Fruit fly (Drosophila melanogaster) whole organism, adult: ENCODE results near the gene CG31872.

Experiments used
- CG11617 ChIP-seq: fragments of 200-800 bp; sonication (Bioruptor generic); optimal IDR thresholded peaks from 2 replicates; lab custom pipeline; 2017; ENCODE audit warnings: mild to moderate bottlenecking, missing biosample characterization, missing genetic modification reagents, missing genetic modification characterization
- CG14711 ChIP-seq: fragments of 200-800 bp; sonication (Bioruptor generic); optimal IDR thresholded peaks from 2 replicates; lab custom pipeline; 2018; ENCODE audit warnings: missing biosample characterization, mild to moderate bottlenecking, missing genetic modification characterization, moderate library complexity
- CG33017 ChIP-seq: fragments of 200-800 bp; sonication (Bioruptor generic); optimal IDR thresholded peaks from 2 replicates; lab custom pipeline; 2018; ENCODE audit warnings: missing biosample characterization, mild to moderate bottlenecking, missing genetic modification characterization, moderate library complexity
- CG7045 ChIP-seq: fragments of 200-800 bp; sonication (Bioruptor generic); optimal IDR thresholded peaks from 2 replicates; lab custom pipeline; 2017; ENCODE audit warnings: missing biosample characterization, mild to moderate bottlenecking, missing genetic modification characterization
- CG7101 ChIP-seq: fragments of 200-800 bp; sonication (Bioruptor generic); optimal IDR thresholded peaks from 2 replicates; lab custom pipeline; 2018; ENCODE audit warnings: missing biosample characterization, mild to moderate bottlenecking, missing genetic modification characterization, moderate library complexity
- Clk ChIP-seq: fragments of 200-800 bp; sonication (Bioruptor generic); optimal IDR thresholded peaks from 2 replicates; lab custom pipeline; 2017; ENCODE audit warnings: missing biosample characterization, missing genetic modification characterization
- Crg-1 ChIP-seq: fragments of 200-800 bp; sonication (Bioruptor generic); optimal IDR thresholded peaks from 2 replicates; lab custom pipeline; 2016; ENCODE audit warnings: missing biosample characterization, missing genetic modification characterization
- Hr96 ChIP-seq: fragments of 200-800 bp; sonication (Bioruptor generic); optimal IDR thresholded peaks from 2 replicates; lab custom pipeline; 2016; ENCODE audit warnings: missing biosample characterization, missing genetic modification characterization
- Mnt ChIP-seq: fragments of 200-800 bp; sonication (Bioruptor generic); optimal IDR thresholded peaks from 2 replicates; lab custom pipeline; 2016; ENCODE audit warnings: missing biosample characterization, mild to moderate bottlenecking, missing genetic modification characterization
- kay ChIP-seq: fragments of 200-800 bp; sonication (Bioruptor generic); peaks from one replicate; lab custom pipeline; 2016; ENCODE audit warnings: missing biosample characterization, missing genetic modification characterization, borderline replicate concordance
- ovo ChIP-seq: fragments of 200-800 bp; sonication (Bioruptor generic); optimal IDR thresholded peaks from 2 replicates; lab custom pipeline; 2016; ENCODE audit warnings: missing biosample characterization, missing genetic modification characterization
- toe ChIP-seq: fragments of 200-800 bp; sonication (Bioruptor generic); optimal IDR thresholded peaks from 2 replicates; lab custom pipeline; 2016; ENCODE audit warnings: missing biosample characterization, missing genetic modification characterization

DNA sequence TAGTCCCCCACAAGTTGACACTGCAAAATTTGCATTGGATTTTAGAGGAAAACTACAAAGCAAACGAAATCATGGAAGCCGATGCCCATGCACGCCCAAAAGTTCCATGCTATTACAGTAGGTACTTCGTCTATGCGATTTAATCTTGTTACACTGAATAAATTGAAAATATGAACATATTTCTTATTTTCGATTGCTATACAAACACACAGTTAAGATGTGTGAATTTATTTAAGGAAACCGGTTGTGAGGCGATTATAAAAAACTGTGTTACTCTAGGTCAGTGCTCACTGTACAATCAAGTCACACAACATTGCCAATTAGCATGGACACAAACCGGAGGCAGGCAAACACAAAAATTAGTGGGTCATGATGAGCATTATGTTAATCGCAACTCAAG, 25.9 kb downstream of the CG31872 start:
- TF ChIP-seq Mnt (GFP tag; lab: Kevin White, UChicago) (no peak), Hr96 (GFP tag; lab: Kevin White, UChicago) (no peak), kay (GFP tag; lab: Kevin White, UChicago) (no peak), CG14711 (tag; lab: Kevin White, UChicago) (no peak), CG7045 (no peak), CG7101 (no peak), CG33017 (tag; lab: Kevin White, UChicago) (no peak), toe (no peak), CG11617 (GFP tag; lab: Kevin White, UChicago) (no peak), Clk (GFP tag; lab: Kevin White, UChicago) (no peak), Crg-1 (no peak), ovo (no peak)
